Fruit fly (Drosophila melanogaster): ENCODE results near the gene Ppm1.

Ppm1 gene

DNA sequence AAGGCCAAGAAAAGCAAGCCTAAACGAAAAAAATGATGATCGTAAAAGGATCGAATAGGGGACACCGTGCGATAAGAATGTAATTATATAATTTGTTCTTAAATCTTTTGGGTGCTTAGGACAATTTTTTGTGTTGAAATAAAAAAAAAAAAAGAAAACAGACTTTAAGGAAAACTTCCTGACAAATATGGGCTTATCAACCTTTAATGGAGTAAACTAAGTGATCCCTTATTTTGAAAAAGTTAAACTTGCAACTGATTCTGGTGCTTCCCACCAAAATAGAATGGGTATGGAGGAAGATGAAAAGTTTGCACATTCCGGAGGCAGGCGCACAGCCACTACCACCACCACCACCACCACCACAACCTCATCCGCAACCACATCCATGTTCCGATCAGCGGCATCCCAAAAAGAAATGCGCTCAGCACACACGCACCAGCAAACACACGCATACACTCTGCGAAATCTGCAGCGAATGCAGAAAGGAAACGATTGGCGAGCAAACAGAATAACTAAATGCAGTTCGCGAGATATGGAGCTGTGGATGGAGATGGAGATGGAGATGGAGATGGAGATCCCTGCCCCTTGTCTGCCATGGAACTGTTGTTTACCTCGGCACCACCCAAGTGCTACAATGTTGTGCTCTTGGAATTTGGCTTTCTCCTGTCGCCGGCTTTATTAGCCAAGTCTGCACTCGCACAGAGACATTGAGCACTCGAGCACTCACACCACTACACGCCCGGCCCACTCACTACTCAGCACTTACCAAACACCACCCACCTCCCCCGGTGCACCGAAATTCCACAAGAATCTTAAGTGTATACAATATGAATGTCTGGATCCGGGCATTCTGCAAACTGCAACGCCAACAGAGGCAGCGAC, 38.5 kb downstream of the Ppm1 start:
- TF ChIP-seq CrebA (GFP tag; optimal IDR thresholded peaks at IDR 0.05; ENCODE audit: borderline replicate concordance): peak; percentile 30
- TF ChIP-seq sage (GFP tag; optimal IDR thresholded peaks at IDR 0.05): peak; percentile 62
- peak; percentile 91 for TF ChIP-seq ey (GFP tag; optimal IDR thresholded peaks at IDR 0.05)
- no peak for TF ChIP-seq Rel (GFP tag; optimal IDR thresholded peaks at IDR 0.05)
- no peak for TF ChIP-seq Rel (tag; optimal IDR thresholded peaks at IDR 0.05)
- TF ChIP-seq pan (optimal IDR thresholded peaks at IDR 0.05): peak; percentile 54
- peak; percentile 3 for TF ChIP-seq dsf (GFP tag; optimal IDR thresholded peaks at IDR 0.05; ENCODE audit: borderline replicate concordance)
- peak; percentile 86 for TF ChIP-seq rgr (GFP tag; optimal IDR thresholded peaks at IDR 0.05)
- no peak for TF ChIP-seq dl (GFP tag; optimal IDR thresholded peaks at IDR 0.05; ENCODE audit: insufficient read depth in 1 of 2, partially characterized antibody in 2 of 2)
- TF ChIP-seq tai (GFP tag; optimal IDR thresholded peaks at IDR 0.05): peak; percentile 58
- peak; percentile 83 for TF ChIP-seq fru (GFP tag; optimal IDR thresholded peaks at IDR 0.05)
- peak; percentile 77 for TF ChIP-seq psq (GFP tag; optimal IDR thresholded peaks at IDR 0.05)
- no peak for TF ChIP-seq jim (GFP tag; optimal IDR thresholded peaks at IDR 0.05)
- TF ChIP-seq foxo (GFP tag; optimal IDR thresholded peaks at IDR 0.05): peak in 1 of 2 experiments; percentile 87
- TF ChIP-seq Dif (GFP tag; optimal IDR thresholded peaks at IDR 0.05; ENCODE audit: partially characterized antibody): no peak
- TF ChIP-seq HLH106 (tag; optimal IDR thresholded peaks at IDR 0.05): peak; percentile 64
- peak; percentile 85 for TF ChIP-seq woc (GFP tag; optimal IDR thresholded peaks at IDR 0.05)
- no peak for TF ChIP-seq usp (GFP tag; optimal IDR thresholded peaks at IDR 0.05)
- peak; percentile 22 for TF ChIP-seq CG32264 (GFP tag; optimal IDR thresholded peaks at IDR 0.05)
- peak; percentile 92 for TF ChIP-seq h (GFP tag; optimal IDR thresholded peaks at IDR 0.05)
- TF ChIP-seq OdsH (GFP tag; optimal IDR thresholded peaks at IDR 0.05): peak; percentile 87
- no peak for TF ChIP-seq sv (GFP tag; optimal IDR thresholded peaks at IDR 0.05)
- peak; percentile 77 for TF ChIP-seq dmrt93B (GFP tag; optimal IDR thresholded peaks at IDR 0.05)
- TF ChIP-seq Hnf4 (GFP tag; optimal IDR thresholded peaks at IDR 0.05): peak; percentile 73
- peak; percentile 1 for TF ChIP-seq Jra (GFP tag; optimal IDR thresholded peaks at IDR 0.05)
- TF ChIP-seq br (GFP tag; optimal IDR thresholded peaks at IDR 0.05): peak; percentile 86
- TF ChIP-seq CG9705 (GFP tag; optimal IDR thresholded peaks at IDR 0.05): no peak
- peak; percentile 55 for TF ChIP-seq Vsx2 (GFP tag; optimal IDR thresholded peaks at IDR 0.05; ENCODE audit: partially characterized antibody)
- peak; percentile 53 for TF ChIP-seq brk (GFP tag; optimal IDR thresholded peaks at IDR 0.05)
- TF ChIP-seq Sp1 (GFP tag; optimal IDR thresholded peaks at IDR 0.05): peak; percentile 78
- TF ChIP-seq Myc (optimal IDR thresholded peaks at IDR 0.05): no peak
- no peak for TF ChIP-seq Mio (GFP tag; optimal IDR thresholded peaks at IDR 0.05)
- TF ChIP-seq lola (GFP tag; optimal IDR thresholded peaks at IDR 0.05): no peak

DNA sequence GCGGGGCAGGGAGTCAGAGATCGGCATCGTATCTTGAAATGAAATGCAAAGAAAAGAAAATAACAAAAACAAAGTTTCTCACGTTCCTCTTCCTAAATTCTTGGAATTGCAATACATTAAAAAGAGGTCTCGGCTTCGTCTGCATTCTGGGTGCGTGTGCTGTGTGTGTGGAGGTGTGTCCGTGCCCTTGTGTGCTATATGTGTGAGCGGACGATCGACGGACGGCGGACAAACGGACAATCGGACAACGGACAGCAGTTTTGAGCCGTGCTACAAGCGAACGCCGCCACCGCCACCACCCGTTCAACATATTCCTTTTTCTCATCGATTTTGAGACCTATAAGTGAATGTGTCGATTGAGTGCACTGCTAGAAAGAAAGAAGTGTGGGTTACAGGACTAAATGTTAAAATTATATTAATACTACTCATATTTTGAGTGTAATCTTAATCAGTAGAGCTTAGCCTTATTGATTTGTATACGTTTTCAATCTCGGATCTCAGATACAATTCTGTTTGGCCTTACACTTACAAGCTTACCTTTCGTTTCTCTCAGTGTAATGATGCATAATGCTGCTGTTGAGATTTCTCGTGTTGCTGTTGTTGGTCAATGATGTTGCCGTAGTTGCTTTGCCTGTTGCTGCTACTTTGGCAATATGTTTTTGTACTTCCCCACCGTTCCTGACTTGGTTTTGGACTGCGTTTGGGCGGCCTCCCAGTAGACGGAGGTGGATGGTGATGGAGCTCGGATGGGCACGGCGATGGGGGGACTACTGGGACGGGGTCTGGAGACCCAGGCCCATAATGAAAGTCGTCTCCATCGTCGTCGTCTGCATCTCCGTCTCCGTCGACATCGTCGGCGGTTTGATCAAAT, 40.2 kb downstream of the Ppm1 start:
- peak; percentile 92 for TF ChIP-seq Jra (GFP tag; optimal IDR thresholded peaks at IDR 0.05)
- TF ChIP-seq Dfd (GFP tag; optimal IDR thresholded peaks at IDR 0.05): peak; percentile 61
- TF ChIP-seq OdsH (GFP tag; optimal IDR thresholded peaks at IDR 0.05): peak; percentile 96
- TF ChIP-seq sv (GFP tag; optimal IDR thresholded peaks at IDR 0.05): peak; percentile 70
- TF ChIP-seq brk (GFP tag; optimal IDR thresholded peaks at IDR 0.05): peak; percentile 96
- peak; percentile 93 for TF ChIP-seq CG9705 (GFP tag; optimal IDR thresholded peaks at IDR 0.05)
- TF ChIP-seq sage (GFP tag; optimal IDR thresholded peaks at IDR 0.05): peak; percentile 92
- peak; percentile 13 for TF ChIP-seq Hr83 (GFP tag; optimal IDR thresholded peaks at IDR 0.05; ENCODE audit: poor library complexity, severe bottlenecking)
- no peak for TF ChIP-seq Hr78 (GFP tag; optimal IDR thresholded peaks at IDR 0.05)
- TF ChIP-seq dsf (GFP tag; optimal IDR thresholded peaks at IDR 0.05; ENCODE audit: borderline replicate concordance): peak; percentile 82
- TF ChIP-seq dmrt93B (GFP tag; optimal IDR thresholded peaks at IDR 0.05): peak; percentile 90
- no peak for TF ChIP-seq pan (optimal IDR thresholded peaks at IDR 0.05)
- TF ChIP-seq jim (GFP tag; optimal IDR thresholded peaks at IDR 0.05): no peak
- TF ChIP-seq h (GFP tag; optimal IDR thresholded peaks at IDR 0.05): peak; percentile 97
- peak; percentile 97 for TF ChIP-seq Sp1 (GFP tag; optimal IDR thresholded peaks at IDR 0.05)
- no peak for TF ChIP-seq Vsx2 (GFP tag; optimal IDR thresholded peaks at IDR 0.05; ENCODE audit: partially characterized antibody)
- peak; percentile 97 for TF ChIP-seq fru (GFP tag; optimal IDR thresholded peaks at IDR 0.05)
- TF ChIP-seq rgr (GFP tag; optimal IDR thresholded peaks at IDR 0.05): peak; percentile 95
- peak; percentile 90 for TF ChIP-seq tai (GFP tag; optimal IDR thresholded peaks at IDR 0.05)
- TF ChIP-seq usp (GFP tag; optimal IDR thresholded peaks at IDR 0.05): no peak
- peak; percentile 93 for TF ChIP-seq Hnf4 (GFP tag; optimal IDR thresholded peaks at IDR 0.05)
- peak; percentile 95 for TF ChIP-seq psq (GFP tag; optimal IDR thresholded peaks at IDR 0.05)
- TF ChIP-seq N (GFP tag; optimal IDR thresholded peaks at IDR 0.05): no peak
- TF ChIP-seq woc (GFP tag; optimal IDR thresholded peaks at IDR 0.05): peak; percentile 95
- TF ChIP-seq lola (GFP tag; optimal IDR thresholded peaks at IDR 0.05): no peak
- peak; percentile 46 to 96 for TF ChIP-seq foxo (GFP tag; optimal IDR thresholded peaks at IDR 0.05)
- TF ChIP-seq Dif (GFP tag; optimal IDR thresholded peaks at IDR 0.05; ENCODE audit: partially characterized antibody): peak; percentile 45
- peak; percentile 90 for TF ChIP-seq CrebA (GFP tag; optimal IDR thresholded peaks at IDR 0.05; ENCODE audit: borderline replicate concordance)
- peak; percentile 97 for TF ChIP-seq HLH106 (tag; optimal IDR thresholded peaks at IDR 0.05)
- TF ChIP-seq br (GFP tag; optimal IDR thresholded peaks at IDR 0.05): peak; percentile 96
- no peak for TF ChIP-seq Abd-B (GFP tag; optimal IDR thresholded peaks at IDR 0.05)
- TF ChIP-seq Rel (GFP tag; optimal IDR thresholded peaks at IDR 0.05): peak; percentile 93
- peak; percentile 93 for TF ChIP-seq Rel (tag; optimal IDR thresholded peaks at IDR 0.05)
- no peak for TF ChIP-seq dl (GFP tag; optimal IDR thresholded peaks at IDR 0.05; ENCODE audit: insufficient read depth in 1 of 2, partially characterized antibody in 2 of 2)
- peak; percentile 31 for TF ChIP-seq GATAd (GFP tag; optimal IDR thresholded peaks at IDR 0.05)
- no peak for TF ChIP-seq Mio (GFP tag; optimal IDR thresholded peaks at IDR 0.05)
- peak; percentile 84 for TF ChIP-seq CG32264 (GFP tag; optimal IDR thresholded peaks at IDR 0.05)
- TF ChIP-seq Myc (optimal IDR thresholded peaks at IDR 0.05): no peak

Measured in whole organism, wandering third instar larva.